Worm (Caenorhabditis elegans) whole organism, midembryonic: ENCODE results near the gene srx-98.

Experiments
- T22C8.4 ChIP-seq: fragments of 200-800 bp; sonication (Bioruptor generic); IDR thresholded peaks from 2 replicates; pipeline ENCODE4 v1.3.6; 2022; ENCODE audit warnings: missing genetic modification characterization, missing compliant biosample characterization
- flt-1 ChIP-seq: fragments of 200-800 bp; sonication (Bioruptor generic); IDR thresholded peaks from 2 replicates; pipeline ENCODE4 v1.3.6; 2022; ENCODE audit warnings: missing genetic modification characterization, missing compliant biosample characterization
- klf-2 ChIP-seq: fragments of 200-800 bp; sonication (Bioruptor generic); conservative IDR thresholded peaks from 2 replicates; pipeline ENCODE4 v1.3.6; 2022; ENCODE audit warnings: missing genetic modification reagents, missing genetic modification characterization, missing compliant biosample characterization
- med-1 ChIP-seq: sonication (generic microtip); optimal IDR thresholded peaks from 2 replicates; lab custom pipeline; 2017; ENCODE audit warnings: missing genetic modification characterization, mild to moderate bottlenecking, missing compliant biosample characterization, antibody characterized with exemption, missing genetic modification reagents; ENCODE audit not compliant: insufficient read depth
- ref-1 ChIP-seq: fragments of 200-800 bp; sonication (Bioruptor generic); conservative IDR thresholded peaks from 2 replicates; pipeline ENCODE4 v1.3.6; 2022; ENCODE audit warnings: missing genetic modification reagents, missing genetic modification characterization, missing compliant biosample characterization
- tab-1 ChIP-seq: fragments of 200-800 bp; sonication (Bioruptor generic); IDR thresholded peaks from 2 replicates; pipeline ENCODE4 v1.3.6; 2022; ENCODE audit warnings: missing genetic modification characterization, missing compliant biosample characterization
- ztf-23 ChIP-seq: fragments of 200-800 bp; sonication (Bioruptor generic); IDR thresholded peaks from 2 replicates; pipeline ENCODE4 v1.3.6; 2022; ENCODE audit warnings: missing genetic modification reagents, missing genetic modification characterization, missing compliant biosample characterization
- ztf-29 ChIP-seq: fragments of 200-800 bp; sonication (Bioruptor generic); IDR thresholded peaks from 2 replicates; pipeline ENCODE4 v1.3.6; 2022; ENCODE audit warnings: missing genetic modification reagents, missing genetic modification characterization, missing compliant biosample characterization

- TF ChIP-seq ztf-29 (GFP tag; lab: Robert Waterston, UW) (no peak), flt-1 (GFP tag; lab: Robert Waterston, UW) (no peak), ref-1 (no peak), ztf-23 (no peak), T22C8.4 (GFP tag; lab: Robert Waterston, UW) (no peak), tab-1 (no peak), klf-2 (GFP tag; lab: Robert Waterston, UW) (no peak), med-1 (GFP tag; lab: Kevin White, UChicago) (no peak)
Observed at ce11 chrII:3626872-3627271, 44.0 kb downstream of the srx-98 start, which contains the start of gene M151.3.
